Worm (Caenorhabditis elegans): ENCODE results near the gene srpa-72.

srpa-72 gene

DNA sequence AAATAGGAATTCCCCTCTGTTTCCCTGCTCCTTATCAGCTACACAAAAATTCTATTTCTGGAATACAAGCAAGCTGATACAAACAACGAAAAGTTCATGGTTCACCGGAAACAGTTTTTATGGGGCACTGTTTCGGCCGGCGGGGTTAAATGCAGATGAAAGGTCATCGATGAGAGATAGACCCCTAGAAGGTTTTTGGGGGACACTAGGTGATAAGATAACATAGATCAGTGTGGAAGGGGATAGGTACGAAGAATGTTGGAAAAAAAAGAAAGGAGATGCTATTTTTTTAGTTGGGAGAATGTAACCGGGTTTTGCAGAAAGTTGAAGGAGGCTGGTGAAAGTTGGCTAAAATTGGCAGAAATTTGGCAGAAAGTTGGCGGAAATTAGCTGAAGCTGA, 18.3 kb downstream of the srpa-72 start:
- TF ChIP-seq flt-1 (GFP tag; IDR thresholded peaks at IDR 0.05) (no peak), hmg-4 (GFP tag; optimal IDR thresholded peaks at IDR 0.05) (no peak), ceh-13 (GFP tag; optimal IDR thresholded peaks at IDR 0.05) (no peak), ets-7 (tag; optimal IDR thresholded peaks at IDR 0.05) (no peak), scrt-1 (GFP tag; IDR thresholded peaks at IDR 0.05) (no peak), ama-1 (optimal IDR thresholded peaks at IDR 0.05) (no peak), F13C5.2 (tag; optimal IDR thresholded peaks at IDR 0.05) (no peak), pes-1 (GFP tag; IDR thresholded peaks at IDR 0.05) (no peak), tbx-37 (GFP tag; conservative IDR thresholded peaks at IDR 0.05) (no peak), ceh-36 (tag; optimal IDR thresholded peaks at IDR 0.05) (no peak), B0310.2 (tag; optimal IDR thresholded peaks at IDR 0.05) (no peak), sea-1 (GFP tag; conservative IDR thresholded peaks at IDR 0.05) (no peak), tra-4 (tag; optimal IDR thresholded peaks at IDR 0.05) (no peak)

DNA sequence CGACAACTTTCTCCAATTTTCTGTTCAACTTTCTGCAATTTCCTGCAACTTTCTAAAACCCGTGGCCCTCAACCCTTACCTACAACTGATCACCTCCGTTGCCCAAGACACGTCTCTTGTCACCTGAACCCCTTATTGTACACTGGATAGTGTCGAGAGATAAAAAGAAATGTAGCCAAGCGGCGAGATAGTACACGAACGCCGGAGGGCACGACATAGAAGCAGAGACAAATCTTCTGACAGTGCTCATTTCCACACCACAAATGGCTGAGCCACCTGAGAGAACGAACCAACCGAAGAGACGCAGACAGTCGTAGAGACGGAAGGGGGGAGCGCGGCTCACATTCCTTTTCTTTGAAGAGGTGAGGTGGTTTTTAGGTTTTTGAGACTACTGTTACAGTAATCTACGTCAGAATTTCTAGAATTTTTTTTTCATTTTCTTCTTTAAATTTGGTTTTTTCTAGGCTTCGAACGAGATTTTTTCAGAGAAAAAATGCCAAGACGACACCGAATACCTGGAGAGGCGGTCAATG, 20.5 kb downstream of the srpa-72 start, which contains the start of gene K12H6.12:
Gene K12H6.12 (plus strand): TSS at position 483 of the 533 bp plus-strand sequence.
- TF ChIP-seq F13C5.2 (tag; optimal IDR thresholded peaks at IDR 0.05) (no peak), hmbx-1 (tag; optimal IDR thresholded peaks at IDR 0.05) (no peak), ets-7 (tag; optimal IDR thresholded peaks at IDR 0.05) (no peak), sea-1 (GFP tag; conservative IDR thresholded peaks at IDR 0.05) (no peak), ceh-36 (tag; optimal IDR thresholded peaks at IDR 0.05) (no peak), ceh-13 (GFP tag; optimal IDR thresholded peaks at IDR 0.05) (no peak), hnd-1 (tag; optimal IDR thresholded peaks at IDR 0.05) (no peak), tbx-37 (GFP tag; conservative IDR thresholded peaks at IDR 0.05) (no peak), tra-4 (tag; optimal IDR thresholded peaks at IDR 0.05) (no peak), pes-1 (GFP tag; IDR thresholded peaks at IDR 0.05) (no peak), scrt-1 (GFP tag; IDR thresholded peaks at IDR 0.05) (no peak), aly-1 (tag; optimal IDR thresholded peaks at IDR 0.05) (no peak)

DNA sequence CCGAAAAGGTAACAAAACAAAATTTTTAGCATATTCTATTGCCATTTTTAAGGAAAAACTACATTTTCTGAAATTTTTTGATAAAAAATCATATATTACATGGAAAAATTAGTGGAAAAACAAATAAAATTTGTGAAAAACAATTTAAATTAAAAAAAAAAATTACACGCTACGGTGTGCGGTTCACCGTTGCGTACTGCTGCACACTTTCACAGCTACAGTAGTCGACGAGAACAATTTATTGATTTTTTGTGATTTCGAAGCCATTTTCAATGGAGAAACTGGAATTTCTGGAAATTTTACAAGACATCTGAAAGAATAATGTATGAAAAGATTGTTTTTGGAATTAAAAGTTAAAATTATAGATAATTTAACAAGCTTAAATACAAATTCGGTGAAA, 27.7 kb downstream of the srpa-72 start:
- TF ChIP-seq B0310.2 (tag; optimal IDR thresholded peaks at IDR 0.05): no peak
- no peak for TF ChIP-seq ets-7 (tag; optimal IDR thresholded peaks at IDR 0.05)
- no peak for TF ChIP-seq tbx-37 (GFP tag; conservative IDR thresholded peaks at IDR 0.05)
- no peak for TF ChIP-seq tbx-11 (GFP tag; IDR thresholded peaks at IDR 0.05)

DNA sequence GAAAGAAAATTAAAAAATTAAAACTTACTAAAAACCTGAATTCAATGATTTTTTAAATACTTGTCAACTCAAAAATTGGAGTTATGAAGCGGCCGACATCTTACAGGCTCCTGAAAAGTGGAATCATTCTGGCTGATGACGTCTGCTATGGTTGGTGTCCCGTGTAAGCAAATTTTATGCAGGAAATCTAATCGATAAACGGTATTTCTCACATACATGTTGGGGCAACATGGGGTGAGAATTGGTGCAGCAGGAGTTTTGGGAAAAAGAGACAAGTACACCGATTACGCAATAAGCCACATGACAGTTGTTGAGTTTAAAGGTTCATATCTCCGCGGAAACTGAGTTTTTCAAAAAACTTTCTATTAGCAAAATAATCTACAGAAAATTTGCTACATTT, 28.2 kb downstream of the srpa-72 start, which contains the start of gene K12H6.2:
Gene K12H6.2 (minus strand): TSS at position 101 of the 400 bp plus-strand sequence.
- TF ChIP-seq aly-1 (tag; optimal IDR thresholded peaks at IDR 0.05): no peak
- no peak for TF ChIP-seq B0310.2 (tag; optimal IDR thresholded peaks at IDR 0.05)
- no peak for TF ChIP-seq ets-7 (tag; optimal IDR thresholded peaks at IDR 0.05)
- no peak for TF ChIP-seq hmg-4 (GFP tag; optimal IDR thresholded peaks at IDR 0.05)
- no peak for TF ChIP-seq ama-1 (optimal IDR thresholded peaks at IDR 0.05)
- no peak for TF ChIP-seq hnd-1 (tag; optimal IDR thresholded peaks at IDR 0.05)
- no peak for TF ChIP-seq tbx-11 (GFP tag; IDR thresholded peaks at IDR 0.05)
- TF ChIP-seq tbx-37 (GFP tag; conservative IDR thresholded peaks at IDR 0.05): no peak
- TF ChIP-seq F13C5.2 (tag; optimal IDR thresholded peaks at IDR 0.05): no peak

DNA sequence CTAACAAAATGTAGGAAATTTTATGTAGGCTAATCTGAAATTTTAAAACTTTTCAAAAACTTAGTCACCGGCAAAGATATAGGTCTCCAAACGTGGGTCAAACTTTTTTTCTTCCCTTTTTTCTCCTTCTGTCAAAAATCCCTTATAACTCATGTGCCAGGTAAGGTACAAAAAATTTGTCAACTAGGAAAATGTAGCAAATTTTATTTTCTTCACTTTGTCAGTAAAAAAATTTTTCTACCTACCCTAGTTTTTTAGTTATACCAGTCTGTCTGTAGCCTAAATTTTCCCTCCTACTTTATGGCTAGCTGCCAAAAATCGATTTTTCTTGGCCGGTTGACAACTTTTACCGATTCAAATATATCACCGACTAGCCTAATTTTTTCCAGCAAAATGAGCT, 29.4 kb downstream of the srpa-72 start, which contains the start of gene set-13:
Gene set-13 (plus strand): TSS at position 301 of the 400 bp plus-strand sequence.
- TF ChIP-seq ama-1 (optimal IDR thresholded peaks at IDR 0.05) (no peak), ets-7 (tag; optimal IDR thresholded peaks at IDR 0.05) (no peak), hnd-1 (tag; optimal IDR thresholded peaks at IDR 0.05) (no peak), hmbx-1 (tag; optimal IDR thresholded peaks at IDR 0.05) (no peak), pes-1 (GFP tag; IDR thresholded peaks at IDR 0.05) (no peak), hmg-4 (GFP tag; optimal IDR thresholded peaks at IDR 0.05) (no peak), ceh-36 (tag; optimal IDR thresholded peaks at IDR 0.05) (no peak), sea-1 (GFP tag; conservative IDR thresholded peaks at IDR 0.05) (no peak), scrt-1 (GFP tag; IDR thresholded peaks at IDR 0.05) (no peak), B0310.2 (tag; optimal IDR thresholded peaks at IDR 0.05) (no peak), aly-1 (tag; optimal IDR thresholded peaks at IDR 0.05) (no peak), flt-1 (GFP tag; IDR thresholded peaks at IDR 0.05) (no peak)

DNA sequence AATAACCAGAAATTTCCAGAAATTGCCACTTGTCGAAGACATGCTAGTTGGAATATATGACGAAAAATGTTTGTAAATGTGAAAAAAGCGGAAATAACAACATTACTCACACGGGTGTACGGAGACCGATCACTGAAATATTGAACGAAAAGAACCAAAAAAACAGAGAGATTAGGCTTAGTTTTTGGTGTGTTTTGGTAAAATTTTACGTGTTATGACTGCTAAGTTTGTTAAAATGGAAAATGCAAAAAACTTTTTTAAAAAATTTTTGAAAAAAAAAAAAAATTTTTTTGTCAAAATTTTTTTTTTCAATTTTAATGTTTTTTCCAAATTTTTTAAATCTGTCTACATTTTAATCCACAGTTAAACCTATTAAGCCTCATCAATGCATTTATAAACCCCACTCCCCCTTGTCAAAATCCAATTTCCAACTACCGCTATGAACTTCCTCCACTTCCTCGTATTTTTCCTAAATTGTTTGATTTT, 35.2 kb downstream of the srpa-72 start, which contains the start of the genes fut-4 and K12H6.10:
Gene fut-4 (minus strand): TSS at position 101 of the 486 bp plus-strand sequence.
Gene K12H6.10 (plus strand): TSS at position 436 of the 486 bp plus-strand sequence.
- no peak for TF ChIP-seq F13C5.2 (tag; optimal IDR thresholded peaks at IDR 0.05)
- no peak for TF ChIP-seq ama-1 (optimal IDR thresholded peaks at IDR 0.05)

DNA sequence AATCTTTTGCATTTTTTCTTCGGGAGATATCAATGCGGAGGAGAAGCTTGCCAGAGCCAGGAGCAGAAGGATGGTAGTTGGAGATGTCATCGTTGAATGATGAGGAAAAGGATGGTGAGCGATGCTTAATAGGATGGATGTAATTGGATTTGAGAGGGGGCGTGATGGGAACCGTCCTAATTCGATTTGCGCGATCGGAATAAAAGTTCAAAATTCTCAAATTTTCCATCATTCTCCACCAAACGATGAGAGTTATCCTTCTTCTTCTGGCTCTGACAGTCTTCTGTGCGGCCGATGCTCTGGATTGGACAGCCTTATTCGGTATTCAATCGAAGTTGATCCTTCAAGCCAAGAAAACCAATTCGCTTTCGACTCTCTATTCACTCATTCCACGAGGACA, 36.9 kb downstream of the srpa-72 start, which contains the start of the genes K12H6.4 and K12H6.9:
Gene K12H6.4 (minus strand): TSS at position 101 of the 400 bp plus-strand sequence.
Gene K12H6.9 (plus strand): TSS at position 236 of the 400 bp plus-strand sequence.
- no peak for TF ChIP-seq ceh-36 (tag; optimal IDR thresholded peaks at IDR 0.05)
- TF ChIP-seq B0310.2 (tag; optimal IDR thresholded peaks at IDR 0.05): no peak
- no peak for TF ChIP-seq ets-7 (tag; optimal IDR thresholded peaks at IDR 0.05)
- TF ChIP-seq pes-1 (GFP tag; IDR thresholded peaks at IDR 0.05): no peak
- no peak for TF ChIP-seq tbx-37 (GFP tag; conservative IDR thresholded peaks at IDR 0.05)
- TF ChIP-seq F13C5.2 (tag; optimal IDR thresholded peaks at IDR 0.05): no peak
- TF ChIP-seq tbx-11 (GFP tag; IDR thresholded peaks at IDR 0.05): no peak
- no peak for TF ChIP-seq scrt-1 (GFP tag; IDR thresholded peaks at IDR 0.05)
- no peak for TF ChIP-seq hmbx-1 (tag; optimal IDR thresholded peaks at IDR 0.05)
- TF ChIP-seq hnd-1 (tag; optimal IDR thresholded peaks at IDR 0.05): no peak
- no peak for TF ChIP-seq ceh-13 (GFP tag; optimal IDR thresholded peaks at IDR 0.05)

DNA sequence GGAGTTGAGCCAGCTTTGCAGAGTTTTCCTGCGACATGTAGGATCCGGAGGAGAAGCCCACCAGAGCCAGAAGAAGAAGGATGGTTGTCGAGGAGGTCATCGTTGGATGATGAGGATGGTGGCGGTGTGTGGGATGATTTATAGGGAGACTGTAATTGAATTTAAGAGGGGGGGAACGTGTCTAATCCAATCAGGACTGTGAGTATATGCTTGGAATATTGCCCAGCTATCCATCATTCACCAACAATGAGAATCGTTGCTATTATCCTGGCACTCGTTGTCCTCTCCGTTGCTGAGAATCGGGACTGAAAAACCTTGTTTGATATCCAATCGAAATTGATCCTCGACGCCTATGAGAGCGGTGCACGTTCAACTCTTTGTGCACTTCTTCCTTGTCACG, 38.8 kb downstream of the srpa-72 start, which contains the start of gene K12H6.5:
Gene K12H6.5 (minus strand): TSS at position 101 of the 400 bp plus-strand sequence.
- TF ChIP-seq ceh-13 (GFP tag; optimal IDR thresholded peaks at IDR 0.05) (no peak), tbx-11 (GFP tag; IDR thresholded peaks at IDR 0.05) (no peak), tra-4 (tag; optimal IDR thresholded peaks at IDR 0.05) (no peak), scrt-1 (GFP tag; IDR thresholded peaks at IDR 0.05) (no peak), ama-1 (optimal IDR thresholded peaks at IDR 0.05) (no peak), B0310.2 (tag; optimal IDR thresholded peaks at IDR 0.05) (no peak), sea-1 (GFP tag; conservative IDR thresholded peaks at IDR 0.05) (no peak), F13C5.2 (tag; optimal IDR thresholded peaks at IDR 0.05) (no peak), hnd-1 (tag; optimal IDR thresholded peaks at IDR 0.05) (no peak), hmbx-1 (tag; optimal IDR thresholded peaks at IDR 0.05) (no peak), tbx-37 (GFP tag; conservative IDR thresholded peaks at IDR 0.05) (no peak), flt-1 (GFP tag; IDR thresholded peaks at IDR 0.05) (no peak), ceh-36 (tag; optimal IDR thresholded peaks at IDR 0.05) (no peak), pes-1 (GFP tag; IDR thresholded peaks at IDR 0.05) (no peak), aly-1 (tag; optimal IDR thresholded peaks at IDR 0.05) (no peak), ets-7 (tag; optimal IDR thresholded peaks at IDR 0.05) (no peak), hmg-4 (GFP tag; optimal IDR thresholded peaks at IDR 0.05) (no peak)

Data from whole organism, early embryonic.